Worm (Caenorhabditis elegans): Measurements from ENCODE around the gene ceh-40.

ce11 chrX:12288254-12288653, 32.3 kb downstream of the ceh-40 start, which contains the start of gene C04B4.5:
- TF ChIP-seq tbx-2 (tag; optimal IDR thresholded peaks at IDR 0.05), result no peak
- no peak for TF ChIP-seq ama-1 (optimal IDR thresholded peaks at IDR 0.05)
- TF ChIP-seq mec-3 (tag; optimal IDR thresholded peaks at IDR 0.05; ENCODE audit: borderline replicate concordance), result no peak
- TF ChIP-seq ttx-3 (tag; optimal IDR thresholded peaks at IDR 0.05), result no peak
- no peak for TF ChIP-seq npax-4 (tag; optimal IDR thresholded peaks at IDR 0.05)
- no peak for TF ChIP-seq ceh-31 (tag; optimal IDR thresholded peaks at IDR 0.05)
- no peak for TF ChIP-seq pha-4 (tag; optimal IDR thresholded peaks at IDR 0.05)
- no peak for TF ChIP-seq K02D7.2 (tag; optimal IDR thresholded peaks at IDR 0.05)
- no peak for TF ChIP-seq lin-11 (tag; optimal IDR thresholded peaks at IDR 0.05)
- TF ChIP-seq nfya-1 (tag; optimal IDR thresholded peaks at IDR 0.05), result no peak
- TF ChIP-seq sox-4 (tag; optimal IDR thresholded peaks at IDR 0.05), result no peak

All from whole organism, late embryonic.